Fruit fly (Drosophila melanogaster) whole organism, embryonic: ENCODE results near the gene CG32845.

Experiments
- Adf1 ChIP-seq: fragments of 200-800 bp; sonication (Bioruptor generic); IDR thresholded peaks from 2 replicates; pipeline ENCODE4 v1.3.6; 2022; ENCODE audit warnings: missing biosample characterization, missing genetic modification characterization
- Antp ChIP-seq: fragments of 200-800 bp; sonication (Bioruptor generic); optimal IDR thresholded peaks from 3 replicates; lab custom pipeline; 2016; ENCODE audit warnings: missing biosample characterization, missing genetic modification characterization
- Atf3 ChIP-seq: fragments of 200-800 bp; sonication (Bioruptor generic); optimal IDR thresholded peaks from 3 replicates; lab custom pipeline; 2016; ENCODE audit warnings: missing biosample characterization, missing genetic modification characterization
- B-H2 ChIP-seq: fragments of 200-800 bp; sonication (Bioruptor generic); optimal IDR thresholded peaks from 2 replicates; lab custom pipeline; 2018; ENCODE audit warnings: missing biosample characterization, mild to moderate bottlenecking, missing genetic modification characterization
- CG10209 ChIP-seq: fragments of 200-800 bp; sonication (Bioruptor generic); optimal IDR thresholded peaks from 3 replicates; lab custom pipeline; 2017; ENCODE audit warnings: missing biosample characterization, mild to moderate bottlenecking, missing genetic modification characterization, missing genetic modification reagents
- CG10979 ChIP-seq: fragments of 200-800 bp; sonication (Bioruptor generic); optimal IDR thresholded peaks from 2 replicates; lab custom pipeline; 2018; ENCODE audit warnings: missing biosample characterization, mild to moderate bottlenecking, missing genetic modification characterization, moderate library complexity
- CG16813 ChIP-seq: fragments of 200-800 bp; sonication (Bioruptor generic); IDR thresholded peaks from 3 replicates; pipeline ENCODE4 v1.3.6; 2022; ENCODE audit warnings: missing biosample characterization, missing genetic modification characterization; ENCODE audit not compliant: partially characterized antibody
- CG17802 ChIP-seq: fragments of 200-800 bp; sonication (Bioruptor generic); optimal IDR thresholded peaks from 2 replicates; lab custom pipeline; 2018; ENCODE audit warnings: missing biosample characterization, mild to moderate bottlenecking, missing genetic modification characterization, moderate library complexity
- CG18262 ChIP-seq: fragments of 200-800 bp; optimal IDR thresholded peaks from 3 replicates; lab custom pipeline; 2019; ENCODE audit warnings: missing biosample characterization, mild to moderate bottlenecking, missing genetic modification characterization, moderate library complexity
- CG32767 ChIP-seq: fragments of 200-800 bp; sonication (Bioruptor generic); IDR thresholded peaks from 2 replicates; pipeline ENCODE4 v1.3.6; 2022; ENCODE audit warnings: missing biosample characterization, missing genetic modification characterization
- CG3281 ChIP-seq: fragments of 200-800 bp; sonication (Bioruptor generic); optimal IDR thresholded peaks from 3 replicates; lab custom pipeline; 2017; ENCODE audit warnings: missing biosample characterization, mild to moderate bottlenecking, missing genetic modification characterization
- CG3847 ChIP-seq: fragments of 200-800 bp; sonication (Bioruptor generic); IDR thresholded peaks from 2 replicates; pipeline ENCODE4 v1.3.6; 2022; ENCODE audit warnings: missing biosample characterization, missing genetic modification characterization
- CG3995 ChIP-seq: fragments of 200-800 bp; sonication (Bioruptor generic); optimal IDR thresholded peaks from 3 replicates; lab custom pipeline; 2016; ENCODE audit warnings: missing biosample characterization, missing genetic modification characterization
- CG4282 ChIP-seq: fragments of 200-800 bp; sonication (Bioruptor generic); optimal IDR thresholded peaks from 2 replicates; lab custom pipeline; 2016; ENCODE audit warnings: missing biosample characterization, missing genetic modification characterization
- CG4424 ChIP-seq: fragments of 200-800 bp; sonication (Bioruptor generic); optimal IDR thresholded peaks from 3 replicates; lab custom pipeline; 2016; ENCODE audit warnings: missing biosample characterization, missing genetic modification characterization
- CG6689 ChIP-seq: fragments of 200-800 bp; sonication (Bioruptor generic); IDR thresholded peaks from 2 replicates; pipeline ENCODE4 v1.3.6; 2022; ENCODE audit warnings: missing biosample characterization, missing genetic modification characterization
- CG6854 ChIP-seq: fragments of 200-800 bp; sonication (Bioruptor generic); optimal IDR thresholded peaks from 3 replicates; lab custom pipeline; 2017; ENCODE audit warnings: missing biosample characterization, mild to moderate bottlenecking, missing genetic modification characterization
- CG7372 ChIP-seq: fragments of 200-800 bp; sonication (Bioruptor generic); IDR thresholded peaks from 2 replicates; pipeline ENCODE4 v1.3.6; 2022; ENCODE audit warnings: missing biosample characterization, missing genetic modification characterization
- CG7987 ChIP-seq: fragments of 200-800 bp; sonication (Bioruptor generic); optimal IDR thresholded peaks from 2 replicates; lab custom pipeline; 2018; ENCODE audit warnings: missing biosample characterization, mild to moderate bottlenecking, missing genetic modification characterization, moderate library complexity
- CG8765 ChIP-seq: fragments of 200-800 bp; sonication (Bioruptor generic); IDR thresholded peaks from 2 replicates; pipeline ENCODE4 v1.3.6; 2022; ENCODE audit warnings: missing biosample characterization, missing genetic modification characterization
- CG9876 ChIP-seq: fragments of 200-800 bp; sonication (Bioruptor generic); optimal IDR thresholded peaks from 2 replicates; lab custom pipeline; 2016; ENCODE audit warnings: missing biosample characterization, missing genetic modification characterization
- Dip3 ChIP-seq: fragments of 200-800 bp; sonication (Bioruptor generic); optimal IDR thresholded peaks from 3 replicates; lab custom pipeline; 2016; ENCODE audit warnings: missing biosample characterization, missing genetic modification characterization
- Hand ChIP-seq: fragments of 200-800 bp; sonication (Bioruptor generic); optimal IDR thresholded peaks from 2 replicates; lab custom pipeline; 2017; ENCODE audit warnings: mild to moderate bottlenecking, missing biosample characterization, missing genetic modification reagents, missing genetic modification characterization
- MESR4 ChIP-seq: fragments of 200-800 bp; sonication (Bioruptor generic); optimal IDR thresholded peaks from 2 replicates; lab custom pipeline; 2018; ENCODE audit warnings: missing biosample characterization, mild to moderate bottlenecking, missing genetic modification characterization, moderate library complexity
- Neu2 ChIP-seq: fragments of 200-800 bp; sonication (Bioruptor generic); optimal IDR thresholded peaks from 3 replicates; lab custom pipeline; 2016; ENCODE audit warnings: missing biosample characterization, missing genetic modification characterization, borderline replicate concordance
- Nf-YB ChIP-seq: fragments of 200-800 bp; sonication (Bioruptor generic); optimal IDR thresholded peaks from 3 replicates; lab custom pipeline; 2019; ENCODE audit warnings: missing biosample characterization, mild to moderate bottlenecking, missing genetic modification characterization, moderate library complexity
- Poxn ChIP-seq: fragments of 200-800 bp; sonication (Bioruptor generic); IDR thresholded peaks from 2 replicates; pipeline ENCODE4 v1.3.6; 2022; ENCODE audit warnings: missing biosample characterization, missing genetic modification characterization
- Ssrp ChIP-seq: fragments of 200-800 bp; sonication (Bioruptor generic); optimal IDR thresholded peaks from 2 replicates; lab custom pipeline; 2018; ENCODE audit warnings: missing biosample characterization, mild to moderate bottlenecking, missing genetic modification characterization, moderate library complexity
- al ChIP-seq: fragments of 200-800 bp; sonication (Bioruptor generic); IDR thresholded peaks from 2 replicates; pipeline ENCODE4 v1.3.6; 2022; ENCODE audit warnings: missing biosample characterization, missing genetic modification characterization
- ara ChIP-seq: fragments of 200-800 bp; sonication (Bioruptor generic); IDR thresholded peaks from 2 replicates; pipeline ENCODE4 v1.3.6; 2022; ENCODE audit warnings: missing biosample characterization, missing genetic modification characterization
- ato ChIP-seq: fragments of 200-800 bp; sonication (Bioruptor generic); IDR thresholded peaks from 2 replicates; pipeline ENCODE4 v1.3.6; 2022; ENCODE audit warnings: missing biosample characterization, missing genetic modification characterization; ENCODE audit not compliant: partially characterized antibody
- cato ChIP-seq: fragments of 200-800 bp; sonication (Bioruptor generic); optimal IDR thresholded peaks from 2 replicates; lab custom pipeline; 2016; ENCODE audit warnings: missing biosample characterization, missing genetic modification characterization, borderline replicate concordance
- crc ChIP-seq: fragments of 200-800 bp; sonication (Bioruptor generic); optimal IDR thresholded peaks from 2 replicates; lab custom pipeline; 2016; ENCODE audit warnings: missing biosample characterization, missing genetic modification characterization
- dati ChIP-seq: fragments of 200-800 bp; sonication (Bioruptor generic); IDR thresholded peaks from 2 replicates; pipeline ENCODE4 v1.3.6; 2022; ENCODE audit warnings: missing biosample characterization, missing genetic modification characterization
- ftz-f1 ChIP-seq: fragments of 200-800 bp; sonication (Bioruptor generic); optimal IDR thresholded peaks from 2 replicates; lab custom pipeline; 2016; ENCODE audit warnings: missing biosample characterization, missing genetic modification characterization
- insv ChIP-seq, 2 experiments: fragments of 200-800 bp; sonication (Bioruptor generic); optimal IDR thresholded peaks; 3 replicates each; lab custom pipeline; 2016 to 2018; ENCODE audit warnings: missing biosample characterization in 2 of 2, missing genetic modification characterization in 2 of 2
- inv ChIP-seq: fragments of 200-800 bp; sonication (Bioruptor generic); IDR thresholded peaks from 2 replicates; pipeline ENCODE4 v1.3.6; 2022; ENCODE audit warnings: missing biosample characterization, missing genetic modification characterization; ENCODE audit not compliant: partially characterized antibody
- lmd ChIP-seq: fragments of 200-800 bp; sonication (Bioruptor generic); IDR thresholded peaks from 2 replicates; pipeline ENCODE4 v1.3.6; 2022; ENCODE audit warnings: missing biosample characterization, missing genetic modification characterization
- nau ChIP-seq: fragments of 200-800 bp; sonication (Bioruptor generic); optimal IDR thresholded peaks from 3 replicates; lab custom pipeline; 2017; ENCODE audit warnings: missing biosample characterization, mild to moderate bottlenecking, missing genetic modification characterization, missing genetic modification reagents
- nerfin-2 ChIP-seq: fragments of 200-800 bp; sonication (Bioruptor generic); IDR thresholded peaks from 2 replicates; pipeline ENCODE4 v1.3.6; 2022; ENCODE audit warnings: missing biosample characterization, missing genetic modification characterization; ENCODE audit not compliant: partially characterized antibody
- rib ChIP-seq: fragments of 200-800 bp; sonication (Bioruptor generic); IDR thresholded peaks from 2 replicates; pipeline ENCODE4 v1.3.6; 2022; ENCODE audit warnings: missing biosample characterization, missing genetic modification characterization
- ro ChIP-seq: fragments of 200-800 bp; sonication (Bioruptor generic); IDR thresholded peaks from 2 replicates; pipeline ENCODE4 v1.3.6; 2022; ENCODE audit warnings: missing biosample characterization, missing genetic modification characterization
- salm ChIP-seq: fragments of 200-800 bp; sonication (Bioruptor generic); optimal IDR thresholded peaks from 2 replicates; lab custom pipeline; 2018; ENCODE audit warnings: missing biosample characterization, mild to moderate bottlenecking, missing genetic modification characterization
- scrt ChIP-seq: fragments of 200-800 bp; sonication (Bioruptor generic); optimal IDR thresholded peaks from 2 replicates; lab custom pipeline; 2018; ENCODE audit warnings: missing biosample characterization, mild to moderate bottlenecking, missing genetic modification characterization, moderate library complexity
- seq ChIP-seq: fragments of 200-800 bp; sonication (Bioruptor generic); IDR thresholded peaks from 2 replicates; pipeline ENCODE4 v1.3.6; 2022; ENCODE audit warnings: missing biosample characterization, missing genetic modification characterization
- slou ChIP-seq: fragments of 200-800 bp; sonication (Bioruptor generic); optimal IDR thresholded peaks from 3 replicates; lab custom pipeline; 2016; ENCODE audit warnings: missing biosample characterization, missing genetic modification characterization
- sqz ChIP-seq: fragments of 200-800 bp; sonication (Bioruptor generic); optimal IDR thresholded peaks from 3 replicates; lab custom pipeline; 2018; ENCODE audit warnings: missing biosample characterization, mild to moderate bottlenecking, missing genetic modification characterization
- toy ChIP-seq: fragments of 200-800 bp; sonication (Bioruptor generic); IDR thresholded peaks from 2 replicates; pipeline ENCODE4 v1.3.6; 2022; ENCODE audit warnings: missing biosample characterization, missing genetic modification characterization
- vfl ChIP-seq: fragments of 200-800 bp; sonication (Bioruptor generic); optimal IDR thresholded peaks from 2 replicates; lab custom pipeline; 2016; ENCODE audit warnings: missing biosample characterization, missing genetic modification characterization
- vnd ChIP-seq: fragments of 200-800 bp; sonication (Bioruptor generic); IDR thresholded peaks from 3 replicates; pipeline ENCODE4 v1.3.6; 2022; ENCODE audit warnings: missing biosample characterization, missing genetic modification characterization; ENCODE audit not compliant: partially characterized antibody

CG32845 gene

DNA sequence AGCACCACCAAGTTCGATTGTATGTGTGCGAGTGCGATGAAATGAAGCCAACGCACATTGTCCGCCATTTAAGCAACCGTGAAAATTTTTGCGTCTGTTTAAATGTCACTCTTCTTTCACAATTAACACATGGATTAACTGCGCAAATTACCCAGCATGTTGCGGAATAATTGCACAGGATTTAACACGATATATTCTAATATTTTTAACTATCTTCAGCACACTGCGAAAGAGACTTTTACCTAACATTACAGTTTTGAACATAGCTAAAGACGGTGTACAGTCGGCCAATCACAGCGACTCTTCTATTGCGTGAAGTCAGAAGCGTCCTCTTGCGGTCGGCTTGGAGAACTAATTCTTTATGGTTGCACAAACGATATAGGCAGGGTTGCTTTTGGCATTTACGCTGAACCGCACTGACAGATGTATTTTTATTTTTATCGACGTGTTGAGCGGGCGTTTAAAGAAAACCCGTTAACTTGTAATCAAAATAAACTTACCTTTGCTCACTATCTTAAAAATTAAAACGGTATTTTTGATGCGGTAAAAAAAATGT lies 26.5 kb downstream of the CG32845 start (continued):
- no peak for TF ChIP-seq slou (GFP tag; lab: Kevin White, UChicago)
- TF ChIP-seq CG32767 (GFP tag; lab: Robert Waterston, UW) = peak; percentile 33; the same call in 1 of the 2 replicates
- peak; percentile 34 for TF ChIP-seq Dip3 (GFP tag; lab: Kevin White, UChicago)
- peak; percentile 46 for TF ChIP-seq ftz-f1 (GFP tag; lab: Kevin White, UChicago)
- peak; percentile 83 for TF ChIP-seq CG7987 (GFP tag; lab: Kevin White, UChicago)
- TF ChIP-seq CG6689 = no peak
- peak in 1 of 2 experiments; percentile 30 for TF ChIP-seq insv (GFP tag; optimal IDR thresholded peaks at IDR 0.05; lab: Kevin White, UChicago)
- TF ChIP-seq dati = no peak
- no peak for TF ChIP-seq Neu2 (GFP tag; lab: Kevin White, UChicago)
- TF ChIP-seq rib (GFP tag; lab: Robert Waterston, UW) = peak; percentile 52; the same call in 1 of the 2 replicates
- no peak for TF ChIP-seq Hand
- peak; percentile 73 for TF ChIP-seq CG16813 (GFP tag; lab: Robert Waterston, UW)
- TF ChIP-seq B-H2 = peak; percentile 70
- no peak for TF ChIP-seq ara (GFP tag; lab: Robert Waterston, UW)
- TF ChIP-seq toy (GFP tag; lab: Robert Waterston, UW) = no peak
- no peak for TF ChIP-seq CG6854 (GFP tag; lab: Kevin White, UChicago)
- peak; percentile 57 for TF ChIP-seq inv
- peak; percentile 99 for TF ChIP-seq MESR4 (GFP tag; lab: Kevin White, UChicago)
- TF ChIP-seq CG8765 (GFP tag; lab: Robert Waterston, UW) = peak; percentile 30; the same call in 1 of the 2 replicates
- peak; percentile 35; the same call in 1 of the 2 replicates for TF ChIP-seq Adf1 (GFP tag; lab: Robert Waterston, UW)
- peak; percentile 53 for TF ChIP-seq Atf3
- TF ChIP-seq ro = no peak
- peak; percentile 52 for TF ChIP-seq Antp (GFP tag; lab: Kevin White, UChicago)
- TF ChIP-seq scrt (GFP tag; lab: Kevin White, UChicago) = no peak
- peak; percentile 31 for TF ChIP-seq CG3281 (GFP tag; lab: Kevin White, UChicago)
- TF ChIP-seq CG7372 (GFP tag; lab: Robert Waterston, UW) = no peak
- peak; percentile 19 for TF ChIP-seq CG10979
- TF ChIP-seq ato (GFP tag; lab: Robert Waterston, UW) = peak; percentile 73
- TF ChIP-seq lmd (GFP tag; lab: Robert Waterston, UW) = peak; percentile 40; the same call in 1 of the 2 replicates
- TF ChIP-seq Nf-YB (GFP tag; lab: Kevin White, UChicago) = peak; percentile 98
- TF ChIP-seq nerfin-2 (GFP tag; lab: Robert Waterston, UW) = peak; percentile 55
- TF ChIP-seq cato (GFP tag; lab: Kevin White, UChicago) = no peak
- TF ChIP-seq CG9876 (GFP tag; lab: Kevin White, UChicago) = peak; percentile 44
- peak; percentile 22 for TF ChIP-seq vfl (GFP tag; lab: Kevin White, UChicago)
- no peak for TF ChIP-seq salm (tag; lab: Kevin White, UChicago)
- TF ChIP-seq vnd = no peak; the same call in 2 of the 3 replicates
- no peak for TF ChIP-seq CG4424 (GFP tag; lab: Kevin White, UChicago)
- no peak for TF ChIP-seq nau (GFP tag; lab: Kevin White, UChicago)
- TF ChIP-seq Ssrp (tag; lab: Kevin White, UChicago) = no peak
- TF ChIP-seq CG3847 = peak; percentile 58
- no peak for TF ChIP-seq sqz (GFP tag; lab: Kevin White, UChicago)
- no peak for TF ChIP-seq seq
- no peak for TF ChIP-seq CG18262 (tag; lab: Kevin White, UChicago)
- peak; percentile 20 for TF ChIP-seq CG3995 (GFP tag; lab: Kevin White, UChicago)
- no peak for TF ChIP-seq Poxn (GFP tag; lab: Robert Waterston, UW)
- no peak for TF ChIP-seq al (GFP tag; lab: Robert Waterston, UW)
- peak; percentile 39 for TF ChIP-seq CG10209 (GFP tag; lab: Kevin White, UChicago)
- no peak for TF ChIP-seq crc
- no peak for TF ChIP-seq CG4282
- peak; percentile 42 for TF ChIP-seq CG17802 (tag; lab: Kevin White, UChicago)
